Worm (Caenorhabditis elegans) whole organism, L1 larva: ENCODE measurements around the gene F30B5.11.
A peak's percentile ranks its signal among the peaks of the same experiment; 100 is the strongest.

Experiments used
- ceh-88 ChIP-seq: fragments of 200-800 bp; sonication (Bioruptor generic); IDR thresholded peaks from 2 replicates; pipeline ENCODE4 v1.3.6; 2022; ENCODE audit warnings: missing genetic modification characterization, missing compliant biosample characterization
- ceh-90 ChIP-seq: sonication (generic microtip); optimal IDR thresholded peaks from 2 replicates; lab custom pipeline; 2016; ENCODE audit warnings: missing genetic modification characterization, missing compliant biosample characterization
- dpl-1 ChIP-seq, 3 experiments: fragments of 150-350 bp in 2 of 3; sonication (generic microtip) in 1 of 3; optimal IDR thresholded peaks; 2 replicates each; lab custom pipeline; 2014 to 2017; ENCODE audit warnings: missing biosample characterization in 3 of 3, missing genetic modification characterization in 3 of 3, missing genetic modification reagents in 3 of 3
- dsc-1 ChIP-seq: sonication (generic microtip); optimal IDR thresholded peaks from 2 replicates; lab custom pipeline; 2016; ENCODE audit warnings: mild to moderate bottlenecking, missing genetic modification characterization, missing compliant biosample characterization
- efl-1 ChIP-seq, 4 experiments: fragments of 150-350 bp; optimal IDR thresholded peaks in 3 of 4; peaks in 1 of 4; 1 replicate in 1 of 4; 2 replicates in 3 of 4; lab custom pipeline; 2014; ENCODE audit warnings: missing biosample characterization in 2 of 4, missing genetic modification characterization in 2 of 4, missing genetic modification reagents in 2 of 4
- egl-13 ChIP-seq: sonication (generic microtip); optimal IDR thresholded peaks from 2 replicates; lab custom pipeline; 2016; ENCODE audit warnings: missing genotype, missing genetic modification reagents, missing genetic modification characterization, missing compliant biosample characterization
- elt-3 ChIP-seq, 6 experiments: fragments of 150-350 bp in 1 of 6; sonication (generic microtip); optimal IDR thresholded peaks; 2 replicates each; lab custom pipeline; 2017 to 2018; ENCODE audit warnings: missing biosample characterization in 6 of 6, missing genetic modification characterization in 6 of 6, inconsistent platforms in 1 of 6
- ets-5 ChIP-seq: fragments of 200-800 bp; sonication (Bioruptor generic); IDR thresholded peaks from 2 replicates; pipeline ENCODE4 v1.3.6; 2022; ENCODE audit warnings: missing genetic modification characterization, missing compliant biosample characterization
- fos-1 ChIP-seq: fragments of 150-350 bp; optimal IDR thresholded peaks from 2 replicates; lab custom pipeline; 2014; ENCODE audit warnings: missing biosample characterization, missing genetic modification characterization
- grh-1 ChIP-seq: fragments of 200-800 bp; sonication (Bioruptor generic); IDR thresholded peaks from 2 replicates; pipeline ENCODE4 v1.3.6; 2022; ENCODE audit warnings: missing genetic modification reagents, missing genetic modification characterization, missing compliant biosample characterization
- hpl-2 ChIP-seq: fragments of 150-350 bp; optimal IDR thresholded peaks from 2 replicates; lab custom pipeline; 2014; ENCODE audit warnings: missing biosample characterization, missing genetic modification reagents, missing genetic modification characterization
- jun-1 ChIP-seq: fragments of 150-350 bp; optimal IDR thresholded peaks from 2 replicates; lab custom pipeline; 2014; ENCODE audit warnings: missing biosample characterization, missing genetic modification reagents, missing genetic modification characterization
- lin-14 ChIP-seq: fragments of 200-800 bp; sonication (Bioruptor generic); optimal IDR thresholded peaks from 2 replicates; lab custom pipeline; 2018; ENCODE audit warnings: mild to moderate bottlenecking, missing genetic modification characterization, moderate library complexity, missing compliant biosample characterization
- lin-15B ChIP-seq: fragments of 150-350 bp; sonication (generic microtip); optimal IDR thresholded peaks from 3 replicates; lab custom pipeline; 2014; ENCODE audit warnings: missing biosample characterization, missing genetic modification characterization
- lin-35 ChIP-seq, 2 experiments: fragments of 150-350 bp; optimal IDR thresholded peaks; 2 replicates each; lab custom pipeline; 2014; ENCODE audit warnings: missing biosample characterization in 2 of 2, missing genetic modification characterization in 2 of 2, missing genetic modification reagents in 2 of 2
- lir-3 ChIP-seq: sonication (generic microtip); optimal IDR thresholded peaks from 2 replicates; lab custom pipeline; 2016; ENCODE audit warnings: mild to moderate bottlenecking, missing genetic modification characterization, moderate library complexity, missing compliant biosample characterization; ENCODE audit not compliant: poor library complexity
- lsy-2 ChIP-seq, 2 experiments: fragments of 150-350 bp; optimal IDR thresholded peaks; 2 replicates each; lab custom pipeline; 2014; ENCODE audit warnings: missing biosample characterization in 2 of 2, missing genetic modification characterization in 2 of 2
- nhr-47 ChIP-seq: sonication (generic microtip); optimal IDR thresholded peaks from 2 replicates; lab custom pipeline; 2016; ENCODE audit warnings: mild to moderate bottlenecking, missing genetic modification characterization, moderate library complexity, missing compliant biosample characterization
- nhr-85 ChIP-seq: sonication (generic microtip); peaks from one replicate; lab custom pipeline; 2016; ENCODE audit warnings: missing genetic modification characterization, inconsistent platforms, missing compliant biosample characterization
- pag-3 ChIP-seq: sonication (generic microtip); optimal IDR thresholded peaks from 2 replicates; lab custom pipeline; 2017; ENCODE audit warnings: missing genetic modification characterization, mild to moderate bottlenecking, missing compliant biosample characterization, antibody characterized with exemption, borderline replicate concordance; ENCODE audit not compliant: insufficient read depth
- pqm-1 ChIP-seq: sonication (generic microtip); optimal IDR thresholded peaks from 3 replicates; lab custom pipeline; 2017; ENCODE audit warnings: missing biosample characterization, missing genetic modification characterization
- rnt-1 ChIP-seq: sonication (generic microtip); optimal IDR thresholded peaks from 2 replicates; lab custom pipeline; 2016; ENCODE audit warnings: mild to moderate bottlenecking, missing genetic modification characterization, moderate library complexity, missing compliant biosample characterization
- skn-1 ChIP-seq: fragments of 150-350 bp; optimal IDR thresholded peaks from 2 replicates; lab custom pipeline; 2014; ENCODE audit warnings: missing biosample characterization, missing genetic modification characterization
- swsn-7 ChIP-seq: sonication (generic microtip); optimal IDR thresholded peaks from 2 replicates; lab custom pipeline; 2016; ENCODE audit warnings: missing genetic modification characterization, missing compliant biosample characterization
- tbx-2 ChIP-seq: sonication (generic microtip); optimal IDR thresholded peaks from 2 replicates; lab custom pipeline; 2016; ENCODE audit warnings: missing genetic modification characterization, missing compliant biosample characterization
- unc-130 ChIP-seq: fragments of 150-350 bp; optimal IDR thresholded peaks from 2 replicates; lab custom pipeline; 2017; ENCODE audit warnings: missing biosample characterization, missing genetic modification characterization, inconsistent platforms
- unc-98 ChIP-seq: fragments of 200-800 bp; sonication (Bioruptor generic); IDR thresholded peaks from 2 replicates; pipeline ENCODE4 v1.3.6; 2022; ENCODE audit warnings: missing genetic modification characterization, missing compliant biosample characterization
- vab-15 ChIP-seq: sonication (generic microtip); optimal IDR thresholded peaks from 2 replicates; lab custom pipeline; 2017; ENCODE audit warnings: missing genotype, mild to moderate bottlenecking, missing genetic modification characterization, missing compliant biosample characterization
- xbp-1 ChIP-seq: sonication (generic microtip); optimal IDR thresholded peaks from 2 replicates; lab custom pipeline; 2016; ENCODE audit warnings: missing genetic modification characterization, missing compliant biosample characterization
- ztf-4 ChIP-seq: fragments of 150-350 bp; optimal IDR thresholded peaks from 2 replicates; lab custom pipeline; 2014; ENCODE audit warnings: missing biosample characterization, missing genetic modification characterization

F30B5.11 gene

ce11 chrIV:4184767-4185166, 35.1 kb downstream of the F30B5.11 start (continued):
- TF ChIP-seq nhr-85 (tag; lab: Kevin White, UChicago) (peak; percentile 66), lin-35 (GFP tag; optimal IDR thresholded peaks at IDR 0.05; lab: Kevin White, UChicago) (peak; percentile 58 to 71), nhr-47 (tag; lab: Kevin White, UChicago) (peak; percentile 74), ceh-88 (peak; percentile 97), grh-1 (GFP tag; lab: Robert Waterston, UW) (peak; percentile 99), swsn-7 (peak; percentile 40), efl-1 (optimal IDR thresholded peaks at IDR 0.05; lab: Kevin White, UChicago) (peak; percentile 47 to 71), efl-1 (GFP tag; optimal IDR thresholded peaks at IDR 0.05 in 1 of 2; lab: Kevin White, UChicago) (peak; percentile 74 to 97), rnt-1 (tag; lab: Kevin White, UChicago) (peak; percentile 62), lin-14 (GFP tag; lab: Kevin White, UChicago) (peak; percentile 45), egl-13 (tag; lab: Kevin White, UChicago) (peak; percentile 31), tbx-2 (peak; percentile 44)

- TF ChIP-seq efl-1 (optimal IDR thresholded peaks at IDR 0.05; lab: Kevin White, UChicago) (peak in 1 of 2 experiments; percentile 15), efl-1 (GFP tag; optimal IDR thresholded peaks at IDR 0.05 in 1 of 2; lab: Kevin White, UChicago) (peak in 1 of 2 experiments; percentile 63), lsy-2 (tag; optimal IDR thresholded peaks at IDR 0.05; lab: Kevin White, UChicago) (peak in 1 of 2 experiments; percentile 36), vab-15 (tag; lab: Kevin White, UChicago) (peak; percentile 35)
- TF ChIP-seq, all 84 proteins: peak for 3; not testable (repeated sequence) for 81
These were observed 39.9 kb downstream of the F30B5.11 start for ce11 chrIV:4180032-4180431.

ce11 chrIV:4178424-4178823, 41.5 kb downstream of the F30B5.11 start, which contains the start of gene tsen-34:
Gene tsen-34 (plus strand): TSS chrIV:4178457.
- TF ChIP-seq skn-1 (no peak), ztf-4 (tag; lab: Kevin White, UChicago) (no peak), efl-1 (optimal IDR thresholded peaks at IDR 0.05; lab: Kevin White, UChicago) (no peak), efl-1 (GFP tag; optimal IDR thresholded peaks at IDR 0.05 in 1 of 2; lab: Kevin White, UChicago) (peak in 1 of 2 experiments; percentile 91), swsn-7 (no peak), unc-98 (no peak), pag-3 (no peak), nhr-85 (tag; lab: Kevin White, UChicago) (peak; percentile 76), elt-3 (tag; optimal IDR thresholded peaks at IDR 0.05; lab: Kevin White, UChicago) (no peak)

- TF ChIP-seq efl-1 (optimal IDR thresholded peaks at IDR 0.05; lab: Kevin White, UChicago) (peak; percentile 13 to 28), efl-1 (GFP tag; optimal IDR thresholded peaks at IDR 0.05 in 1 of 2; lab: Kevin White, UChicago) (peak; percentile 29 to 91), lin-15B (tag; lab: Kevin White, UChicago) (peak; percentile 23), dpl-1 (GFP tag; optimal IDR thresholded peaks at IDR 0.05; lab: Kevin White, UChicago) (peak in 1 of 3 experiments; percentile 10), hpl-2 (GFP tag; lab: Kevin White, UChicago) (no peak)
These were observed 42.3 kb downstream of the F30B5.11 start for ce11 chrIV:4177560-4177959.

- TF ChIP-seq ceh-90 (tag; lab: Kevin White, UChicago) (no peak), nhr-85 (tag; lab: Kevin White, UChicago) (peak; percentile 33), ets-5 (GFP tag; lab: Robert Waterston, UW) (no peak), dpl-1 (GFP tag; optimal IDR thresholded peaks at IDR 0.05; lab: Kevin White, UChicago) (peak in 1 of 3 experiments; percentile 9), fos-1 (tag; lab: Kevin White, UChicago) (no peak), pqm-1 (tag; lab: Kevin White, UChicago) (no peak), efl-1 (optimal IDR thresholded peaks at IDR 0.05; lab: Kevin White, UChicago) (no peak), efl-1 (GFP tag; optimal IDR thresholded peaks at IDR 0.05 in 1 of 2; lab: Kevin White, UChicago) (peak; percentile 38 to 51), jun-1 (no peak), unc-130 (tag; lab: Kevin White, UChicago) (no peak), xbp-1 (tag; lab: Kevin White, UChicago) (no peak), dsc-1 (no peak), lir-3 (no peak)
These were observed 43.2 kb downstream of the F30B5.11 start for ce11 chrIV:4176659-4177058.
